Worm (Caenorhabditis elegans) whole organism, mixed stage, embryonic: ENCODE results near the gene zip-9.

ENCODE experiments used
- M03D4.4 ChIP-seq: sonication (generic microtip); optimal IDR thresholded peaks from 2 replicates; lab custom pipeline; 2017; ENCODE audit warnings: mild to moderate bottlenecking, missing genetic modification characterization, missing compliant biosample characterization
- bed-3 ChIP-seq: fragments of 200-800 bp; sonication (Bioruptor generic); optimal IDR thresholded peaks from 3 replicates; lab custom pipeline; 2018; ENCODE audit warnings: mild to moderate bottlenecking, missing genetic modification characterization, moderate library complexity, missing compliant biosample characterization
- blmp-1 ChIP-seq: fragments of 150-350 bp; optimal IDR thresholded peaks from 2 replicates; lab custom pipeline; 2014; ENCODE audit warnings: missing biosample characterization, missing genetic modification characterization
- ceh-43 ChIP-seq: fragments of 200-800 bp; sonication (Bioruptor generic); optimal IDR thresholded peaks from 2 replicates; lab custom pipeline; 2018; ENCODE audit warnings: mild to moderate bottlenecking, missing genetic modification characterization, moderate library complexity, missing compliant biosample characterization
- ceh-83 ChIP-seq: fragments of 200-800 bp; sonication (Bioruptor generic); optimal IDR thresholded peaks from 2 replicates; lab custom pipeline; 2018; ENCODE audit warnings: mild to moderate bottlenecking, missing genetic modification characterization, missing compliant biosample characterization
- ces-1 ChIP-seq: fragments of 150-350 bp; optimal IDR thresholded peaks from 2 replicates; lab custom pipeline; 2014; ENCODE audit warnings: missing biosample characterization, missing genetic modification reagents, missing genetic modification characterization
- cnd-1 ChIP-seq: fragments of 200-800 bp; sonication (Bioruptor generic); optimal IDR thresholded peaks from 2 replicates; lab custom pipeline; 2018; ENCODE audit warnings: mild to moderate bottlenecking, missing genetic modification characterization, missing compliant biosample characterization
- drap-1 ChIP-seq: fragments of 200-800 bp; sonication (Bioruptor generic); optimal IDR thresholded peaks from 3 replicates; lab custom pipeline; 2018; ENCODE audit warnings: mild to moderate bottlenecking, missing genetic modification characterization, missing compliant biosample characterization
- elt-3 ChIP-seq: fragments of 150-350 bp; optimal IDR thresholded peaks from 2 replicates; lab custom pipeline; 2014; ENCODE audit warnings: missing biosample characterization, missing genetic modification characterization
- flh-1 ChIP-seq: fragments of 200-800 bp; sonication (Bioruptor generic); optimal IDR thresholded peaks from 2 replicates; lab custom pipeline; 2018; ENCODE audit warnings: mild to moderate bottlenecking, missing genetic modification characterization, moderate library complexity, missing compliant biosample characterization
- ham-2 ChIP-seq: fragments of 200-800 bp; sonication (Bioruptor generic); optimal IDR thresholded peaks from 2 replicates; lab custom pipeline; 2018; ENCODE audit warnings: mild to moderate bottlenecking, missing genetic modification characterization, missing compliant biosample characterization
- hlh-1 ChIP-seq: fragments of 150-350 bp; optimal IDR thresholded peaks from 2 replicates; lab custom pipeline; 2014; ENCODE audit warnings: missing biosample characterization, missing genetic modification reagents, missing genetic modification characterization
- lin-32 ChIP-seq: fragments of 200-800 bp; sonication (Bioruptor generic); optimal IDR thresholded peaks from 2 replicates; lab custom pipeline; 2018; ENCODE audit warnings: mild to moderate bottlenecking, missing genetic modification characterization, missing compliant biosample characterization
- lsy-2 ChIP-seq: fragments of 150-350 bp; optimal IDR thresholded peaks from 2 replicates; lab custom pipeline; 2014; ENCODE audit warnings: missing biosample characterization, missing genetic modification characterization
- mep-1 ChIP-seq: fragments of 150-350 bp; optimal IDR thresholded peaks from 2 replicates; lab custom pipeline; 2017; ENCODE audit warnings: missing biosample characterization, missing genetic modification reagents, missing genetic modification characterization, inconsistent platforms
- mls-2 ChIP-seq: sonication (generic microtip); optimal IDR thresholded peaks from 2 replicates; lab custom pipeline; 2016; ENCODE audit warnings: mild to moderate bottlenecking, missing genetic modification characterization, moderate library complexity, missing compliant biosample characterization
- nhr-12 ChIP-seq: fragments of 150-350 bp; optimal IDR thresholded peaks from 2 replicates; lab custom pipeline; 2014; ENCODE audit warnings: missing biosample characterization, missing genetic modification characterization
- nhr-2 ChIP-seq: fragments of 150-350 bp; optimal IDR thresholded peaks from 2 replicates; lab custom pipeline; 2014; ENCODE audit warnings: missing biosample characterization, missing genetic modification characterization
- nhr-237 ChIP-seq: fragments of 150-350 bp; optimal IDR thresholded peaks from 2 replicates; lab custom pipeline; 2014; ENCODE audit warnings: missing biosample characterization, missing genetic modification characterization
- nhr-28 ChIP-seq: fragments of 150-350 bp; optimal IDR thresholded peaks from 2 replicates; lab custom pipeline; 2014; ENCODE audit warnings: missing biosample characterization, missing genetic modification characterization
- pha-4 ChIP-seq: fragments of 150-350 bp; optimal IDR thresholded peaks from 2 replicates; lab custom pipeline; 2018; ENCODE audit warnings: missing biosample characterization, missing genetic modification reagents, missing genetic modification characterization
- snpc-4 ChIP-seq: fragments of 150-350 bp; optimal IDR thresholded peaks from 2 replicates; lab custom pipeline; 2014; ENCODE audit warnings: missing biosample characterization, missing genetic modification characterization
- sptf-1 ChIP-seq: sonication (generic microtip); optimal IDR thresholded peaks from 2 replicates; lab custom pipeline; 2017; ENCODE audit warnings: mild to moderate bottlenecking, missing genetic modification characterization, moderate library complexity, missing compliant biosample characterization
- tbx-8 ChIP-seq: fragments of 200-800 bp; sonication (Bioruptor generic); optimal IDR thresholded peaks from 2 replicates; lab custom pipeline; 2018; ENCODE audit warnings: mild to moderate bottlenecking, missing genetic modification characterization, moderate library complexity, missing compliant biosample characterization
- unc-120 ChIP-seq: sonication (generic microtip); optimal IDR thresholded peaks from 2 replicates; lab custom pipeline; 2017; ENCODE audit warnings: missing genetic modification characterization, missing compliant biosample characterization; ENCODE audit not compliant: poor library complexity, severe bottlenecking
- unc-39 ChIP-seq: fragments of 150-350 bp; optimal IDR thresholded peaks from 2 replicates; lab custom pipeline; 2014; ENCODE audit warnings: missing biosample characterization, missing genetic modification characterization
- unc-62 ChIP-seq: fragments of 150-350 bp; optimal IDR thresholded peaks from 2 replicates; lab custom pipeline; 2014; ENCODE audit warnings: missing biosample characterization, missing genetic modification reagents, missing genetic modification characterization
- zip-8 ChIP-seq: fragments of 150-350 bp; optimal IDR thresholded peaks from 2 replicates; lab custom pipeline; 2014; ENCODE audit warnings: missing biosample characterization, missing genetic modification characterization
- ztf-11 ChIP-seq: fragments of 150-350 bp; optimal IDR thresholded peaks from 2 replicates; lab custom pipeline; 2014; ENCODE audit warnings: missing biosample characterization, missing genetic modification characterization

Gene zip-9

ce11 chrV:10941150-10941549 lies 1.1 kb upstream of the zip-9 start, which contains the start of gene F17C11.26:
F17C11.26 (plus strand) TSS chrV:10941450.
- TF ChIP-seq pha-4 (no peak), unc-39 (no peak), zip-8 (tag; lab: Kevin White, UChicago) (no peak), nhr-28 (tag; lab: Kevin White, UChicago) (no peak), mls-2 (no peak), tbx-8 (GFP tag; lab: Kevin White, UChicago) (no peak), blmp-1 (tag; lab: Kevin White, UChicago) (no peak), nhr-12 (tag; lab: Kevin White, UChicago) (no peak), ces-1 (GFP tag; lab: Kevin White, UChicago) (no peak), sptf-1 (tag; lab: Kevin White, UChicago) (no peak), unc-62 (GFP tag; lab: Kevin White, UChicago) (no peak), cnd-1 (tag; lab: Kevin White, UChicago) (no peak), mep-1 (tag; lab: Kevin White, UChicago) (no peak), drap-1 (GFP tag; lab: Kevin White, UChicago) (no peak)

- no peak for TF ChIP-seq sptf-1 (tag; lab: Kevin White, UChicago)
- TF ChIP-seq ces-1 (GFP tag; lab: Kevin White, UChicago): peak; percentile 28
- TF ChIP-seq snpc-4: no peak
- no peak for TF ChIP-seq lsy-2 (tag; lab: Kevin White, UChicago)
- TF ChIP-seq unc-39: no peak
- TF ChIP-seq ceh-43 (GFP tag; lab: Kevin White, UChicago): no peak
- no peak for TF ChIP-seq lin-32 (GFP tag; lab: Kevin White, UChicago)
Measured at ce11 chrV:10944903-10945302, 2.6 kb downstream of the zip-9 start.

ce11 chrV:10947210-10947609 lies 4.9 kb downstream of the zip-9 start:
- no peak for TF ChIP-seq snpc-4
- no peak for TF ChIP-seq nhr-2
- no peak for TF ChIP-seq flh-1 (GFP tag; lab: Kevin White, UChicago)
- TF ChIP-seq bed-3 (GFP tag; lab: Kevin White, UChicago): no peak
- TF ChIP-seq nhr-28 (tag; lab: Kevin White, UChicago): no peak
- no peak for TF ChIP-seq ham-2 (GFP tag; lab: Kevin White, UChicago)
- no peak for TF ChIP-seq elt-3 (tag; lab: Kevin White, UChicago)
- TF ChIP-seq blmp-1 (tag; lab: Kevin White, UChicago): no peak
- no peak for TF ChIP-seq nhr-12 (tag; lab: Kevin White, UChicago)
- TF ChIP-seq mls-2: no peak
- no peak for TF ChIP-seq pha-4
- no peak for TF ChIP-seq M03D4.4 (tag; lab: Kevin White, UChicago)
- TF ChIP-seq ces-1 (GFP tag; lab: Kevin White, UChicago): no peak
- no peak for TF ChIP-seq unc-120 (tag; lab: Kevin White, UChicago)
- no peak for TF ChIP-seq zip-8 (tag; lab: Kevin White, UChicago)
- TF ChIP-seq ceh-83 (GFP tag; lab: Kevin White, UChicago): no peak
- TF ChIP-seq lin-32 (GFP tag; lab: Kevin White, UChicago): no peak

DNA sequence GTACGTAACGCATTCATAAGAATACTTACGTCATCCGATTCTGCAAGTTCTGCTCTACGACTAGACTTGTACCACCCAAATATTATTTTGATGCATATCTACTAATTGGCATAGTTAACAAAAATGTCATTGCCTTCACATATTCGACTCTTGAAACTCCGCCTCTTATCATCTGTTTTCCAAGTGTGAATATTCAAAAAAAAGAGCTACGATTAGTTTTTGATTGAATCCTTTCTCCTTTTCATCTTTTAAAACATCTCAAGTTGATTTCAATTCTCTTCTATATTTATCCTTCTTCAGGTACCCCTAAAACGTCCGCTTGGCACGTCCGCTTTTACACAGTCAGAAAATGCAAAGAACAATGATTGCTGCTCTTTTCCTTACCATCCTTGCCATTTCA lies 5.7 kb downstream of the zip-9 start, which contains the start of gene F17C11.2:
F17C11.2 (plus strand) TSS at position 301 of the 400 bp plus-strand sequence.
- TF ChIP-seq hlh-1 (tag; lab: Kevin White, UChicago) (no peak), bed-3 (GFP tag; lab: Kevin White, UChicago) (no peak), nhr-2 (no peak), flh-1 (GFP tag; lab: Kevin White, UChicago) (no peak), ztf-11 (tag; lab: Kevin White, UChicago) (no peak), snpc-4 (no peak), cnd-1 (tag; lab: Kevin White, UChicago) (no peak), nhr-12 (tag; lab: Kevin White, UChicago) (no peak), unc-62 (GFP tag; lab: Kevin White, UChicago) (no peak), nhr-28 (tag; lab: Kevin White, UChicago) (no peak), ham-2 (GFP tag; lab: Kevin White, UChicago) (no peak), ceh-43 (GFP tag; lab: Kevin White, UChicago) (no peak), mep-1 (tag; lab: Kevin White, UChicago) (no peak), blmp-1 (tag; lab: Kevin White, UChicago) (no peak), lsy-2 (tag; lab: Kevin White, UChicago) (no peak), sptf-1 (tag; lab: Kevin White, UChicago) (no peak)

ce11 chrV:10949511-10949910 lies 7.2 kb downstream of the zip-9 start, which contains the start of gene col-153:
col-153 (plus strand) TSS chrV:10949811.
- TF ChIP-seq nhr-237 (tag; lab: Kevin White, UChicago) (no peak), zip-8 (tag; lab: Kevin White, UChicago) (no peak), snpc-4 (no peak), mls-2 (no peak)
